Fruit fly (Drosophila melanogaster) whole organism, embryonic: ENCODE results near the gene CG5509.

Experiments
- ATbp ChIP-seq: fragments of 200-800 bp; sonication (Bioruptor generic); optimal IDR thresholded peaks from 2 replicates; lab custom pipeline; 2017; ENCODE audit warnings: missing biosample characterization, mild to moderate bottlenecking, missing genetic modification characterization, missing genetic modification reagents
- CG10366 ChIP-seq: fragments of 200-800 bp; sonication (Bioruptor generic); IDR thresholded peaks from 2 replicates; pipeline ENCODE4 v1.3.6; 2022; ENCODE audit warnings: missing biosample characterization, missing genetic modification characterization
- CG15514 ChIP-seq: fragments of 200-800 bp; sonication (Bioruptor generic); optimal IDR thresholded peaks from 3 replicates; lab custom pipeline; 2017; ENCODE audit warnings: missing biosample characterization, missing genetic modification characterization, mild to moderate bottlenecking, moderate library complexity, missing genetic modification reagents
- CG2712 ChIP-seq: fragments of 200-800 bp; optimal IDR thresholded peaks from 3 replicates; lab custom pipeline; 2019; ENCODE audit warnings: missing biosample characterization, mild to moderate bottlenecking, missing genetic modification characterization, moderate library complexity
- CG4854 ChIP-seq: fragments of 200-800 bp; sonication (Bioruptor generic); optimal IDR thresholded peaks from 2 replicates; lab custom pipeline; 2016; ENCODE audit warnings: missing biosample characterization, missing genetic modification characterization, inconsistent platforms
- CG5245 ChIP-seq: fragments of 200-800 bp; sonication (Bioruptor generic); optimal IDR thresholded peaks from 3 replicates; lab custom pipeline; 2016; ENCODE audit warnings: missing biosample characterization, missing genetic modification characterization
- HmgZ ChIP-seq: fragments of 200-800 bp; sonication (Bioruptor generic); optimal IDR thresholded peaks from 2 replicates; lab custom pipeline; 2018; ENCODE audit warnings: missing biosample characterization, mild to moderate bottlenecking, missing genetic modification characterization
- ab ChIP-seq: fragments of 200-800 bp; sonication (Bioruptor generic); optimal IDR thresholded peaks from 2 replicates; lab custom pipeline; 2016; ENCODE audit warnings: missing biosample characterization, missing genetic modification characterization
- bab2 ChIP-seq: fragments of 200-800 bp; sonication (Bioruptor generic); optimal IDR thresholded peaks from 2 replicates; lab custom pipeline; 2016; ENCODE audit warnings: missing biosample characterization, missing genetic modification characterization
- cwo ChIP-seq: fragments of 200-800 bp; sonication (Bioruptor generic); optimal IDR thresholded peaks from 3 replicates; lab custom pipeline; 2017; ENCODE audit warnings: missing biosample characterization, missing genetic modification characterization, mild to moderate bottlenecking, moderate library complexity, missing genetic modification reagents
- emc ChIP-seq: fragments of 200-800 bp; sonication (Bioruptor generic); optimal IDR thresholded peaks from 2 replicates; lab custom pipeline; 2016; ENCODE audit warnings: missing biosample characterization, missing genetic modification characterization
- tgo ChIP-seq: fragments of 200-800 bp; sonication (Bioruptor generic); IDR thresholded peaks from 3 replicates; pipeline ENCODE4 v1.3.6; 2022; ENCODE audit warnings: missing biosample characterization, missing genetic modification characterization

DNA sequence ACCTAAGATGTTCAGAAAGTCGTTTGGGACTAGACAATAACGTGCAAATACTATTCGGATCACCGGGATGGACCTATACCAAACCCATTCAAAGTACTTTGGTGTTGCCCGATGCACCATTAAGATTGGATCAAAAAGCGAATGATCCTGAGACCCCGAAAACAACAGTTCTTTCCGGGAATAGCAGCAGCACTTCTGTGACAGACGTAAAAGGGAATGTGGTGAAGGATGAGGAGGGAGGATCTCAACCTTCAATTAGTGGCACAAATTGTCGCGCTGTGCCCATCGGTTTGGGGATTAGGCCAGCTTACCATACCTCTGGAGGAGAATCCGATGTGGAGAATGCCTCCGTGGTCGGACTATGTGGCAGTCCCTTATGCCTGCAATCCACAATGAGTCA is 3.9 kb upstream of the CG5509 start:
- no peak for TF ChIP-seq emc
- TF ChIP-seq bab2 (GFP tag; lab: Kevin White, UChicago) = no peak
- TF ChIP-seq CG4854 (GFP tag; lab: Kevin White, UChicago) = no peak
- TF ChIP-seq HmgZ (tag; lab: Kevin White, UChicago) = no peak
- no peak for TF ChIP-seq ATbp (GFP tag; lab: Kevin White, UChicago)
- TF ChIP-seq CG2712 = no peak
- TF ChIP-seq CG5245 (GFP tag; lab: Kevin White, UChicago) = no peak
- no peak for TF ChIP-seq CG15514
- no peak for TF ChIP-seq CG10366
- TF ChIP-seq cwo (GFP tag; lab: Kevin White, UChicago) = no peak
- TF ChIP-seq ab (GFP tag; lab: Kevin White, UChicago) = no peak
- no peak for TF ChIP-seq tgo (GFP tag; lab: Robert Waterston, UW)
